Fruit fly (Drosophila melanogaster): ENCODE measurements around the gene disp.

Gene disp

dm6 chr3R:5862032-5862641 lies 6.0 kb upstream of the disp start, which contains the start of gene CG2017 (continued):
- TF ChIP-seq Ets65A (GFP tag) (peak; percentile 97), CG14860 (GFP tag; IDR thresholded peaks at IDR 0.05; ENCODE audit: partially characterized antibody) (no peak), E2f2 (GFP tag; IDR thresholded peaks at IDR 0.05) (peak; percentile 85), CG1602 (GFP tag; optimal IDR thresholded peaks at IDR 0.05) (peak; percentile 27), Vsx1 (GFP tag; optimal IDR thresholded peaks at IDR 0.05) (no peak), Awh (GFP tag; IDR thresholded peaks at IDR 0.05) (no peak), NC2β (GFP tag; optimal IDR thresholded peaks at IDR 0.05) (no peak), MESR4 (GFP tag; optimal IDR thresholded peaks at IDR 0.05) (peak; percentile 50), dpn (GFP tag; optimal IDR thresholded peaks at IDR 0.05) (peak; percentile 56), CG6765 (GFP tag; optimal IDR thresholded peaks at IDR 0.05) (no peak), CG6175 (GFP tag; IDR thresholded peaks at IDR 0.05) (no peak), vfl (GFP tag; optimal IDR thresholded peaks at IDR 0.05) (peak; percentile 75), HLHmδ (GFP tag; optimal IDR thresholded peaks at IDR 0.05) (no peak), Scr (GFP tag; IDR thresholded peaks at IDR 0.05; ENCODE audit: partially characterized antibody) (no peak; the same call in 1 of the 2 replicates), Dek (tag; optimal IDR thresholded peaks at IDR 0.05) (no peak), Optix (GFP tag; IDR thresholded peaks at IDR 0.05) (no peak), mam (GFP tag; optimal IDR thresholded peaks at IDR 0.05) (peak; percentile 49), Xbp1 (GFP tag; optimal IDR thresholded peaks at IDR 0.05) (peak; percentile 50), lov (optimal IDR thresholded peaks at IDR 0.05) (no peak), lov (GFP tag; IDR thresholded peaks at IDR 0.05) (peak; percentile 6; the same call in 1 of the 3 replicates), lilli (GFP tag; optimal IDR thresholded peaks at IDR 0.05) (peak; percentile 29), CG17568 (GFP tag; optimal IDR thresholded peaks at IDR 0.05) (no peak), Elba2 (GFP tag; optimal IDR thresholded peaks at IDR 0.05) (no peak), rib (GFP tag; IDR thresholded peaks at IDR 0.05) (peak; percentile 52), D19A (tag; optimal IDR thresholded peaks at IDR 0.05) (no peak), CG14441 (GFP tag; IDR thresholded peaks at IDR 0.05) (no peak; the same call in 1 of the 2 replicates), ewg (GFP tag; optimal IDR thresholded peaks at IDR 0.05) (peak; percentile 44), CG11695 (GFP tag; IDR thresholded peaks at IDR 0.05) (no peak), Rx (GFP tag; IDR thresholded peaks at IDR 0.05) (peak; percentile 5; the same call in 1 of the 2 replicates), Bdp1 (GFP tag; optimal IDR thresholded peaks at IDR 0.05) (peak; percentile 7), gcm (GFP tag; optimal IDR thresholded peaks at IDR 0.05) (no peak), grn (GFP tag; optimal IDR thresholded peaks at IDR 0.05) (no peak), Hsf (GFP tag; optimal IDR thresholded peaks at IDR 0.05) (peak; percentile 37), salm (tag; optimal IDR thresholded peaks at IDR 0.05) (no peak), Gsc (GFP tag; IDR thresholded peaks at IDR 0.05) (no peak), Myb (GFP tag; optimal IDR thresholded peaks at IDR 0.05) (peak; percentile 100), nmo (GFP tag; optimal IDR thresholded peaks at IDR 0.05) (peak; percentile 54), Lpt (GFP tag; optimal IDR thresholded peaks at IDR 0.05) (no peak), MTF-1 (GFP tag; optimal IDR thresholded peaks at IDR 0.05; ENCODE audit: borderline replicate concordance) (no peak), Hr39 (optimal IDR thresholded peaks at IDR 0.05) (no peak), CG8388 (GFP tag; optimal IDR thresholded peaks at IDR 0.05) (no peak), org-1 (GFP tag; optimal IDR thresholded peaks at IDR 0.05) (no peak), CG9215 (GFP tag; IDR thresholded peaks at IDR 0.05) (0 out of 2 replicates have a peak, but pooled peaks have one; percentile 6), CG11560 (tag; IDR thresholded peaks at IDR 0.05) (no peak), CG9609 (GFP tag; optimal IDR thresholded peaks at IDR 0.05) (peak; percentile 57), CG13894 (tag; optimal IDR thresholded peaks at IDR 0.05) (peak; percentile 1), Sry-δ (GFP tag; optimal IDR thresholded peaks at IDR 0.05) (peak; percentile 54), C15 (GFP tag; IDR thresholded peaks at IDR 0.05) (no peak), CG12155 (GFP tag; optimal IDR thresholded peaks at IDR 0.05) (peak; percentile 51), Blimp-1 (GFP tag; optimal IDR thresholded peaks at IDR 0.05) (no peak), CG11456 (GFP tag; IDR thresholded peaks at IDR 0.05) (peak; percentile 70; the same call in 2 of the 3 replicates), gt (GFP tag; IDR thresholded peaks at IDR 0.05) (no peak)

All from whole organism, embryonic.